Fruit fly (Drosophila melanogaster): ENCODE results near the gene Ets65A.

Gene Ets65A

DNA sequence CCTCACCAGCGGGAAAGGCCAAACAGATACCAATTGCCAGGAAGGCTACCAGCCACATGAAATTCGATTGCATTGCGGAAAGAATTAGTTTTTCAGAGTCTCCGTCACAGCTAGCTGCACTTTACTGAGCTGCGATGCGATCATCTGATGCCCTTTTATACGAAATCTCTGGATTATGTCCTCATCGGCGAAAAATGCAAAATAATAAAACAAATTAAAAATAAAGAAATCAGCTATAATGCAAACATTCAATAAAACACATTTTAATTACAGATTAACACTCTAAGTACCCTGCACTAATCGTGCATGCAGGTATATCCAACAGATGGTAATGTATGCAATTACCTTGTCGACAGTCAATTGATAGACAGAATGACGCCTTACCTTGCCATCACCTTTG, 34.6 kb downstream of the Ets65A start, which contains the start of gene Cpr65Au:
Gene Cpr65Au, minus strand, starts transcription at position 101 of the 400 bp plus-strand sequence.
- no peak for TF ChIP-seq CG7045 (GFP tag; optimal IDR thresholded peaks at IDR 0.05)
- TF ChIP-seq pad (GFP tag; optimal IDR thresholded peaks at IDR 0.05), result no peak
- TF ChIP-seq tj (GFP tag; optimal IDR thresholded peaks at IDR 0.05), result no peak
- TF ChIP-seq ovo (GFP tag; optimal IDR thresholded peaks at IDR 0.05), result no peak
- no peak for TF ChIP-seq Hr96 (GFP tag; optimal IDR thresholded peaks at IDR 0.05)
- no peak for TF ChIP-seq cic (GFP tag; optimal IDR thresholded peaks at IDR 0.05)
- no peak for TF ChIP-seq Crg-1 (GFP tag; optimal IDR thresholded peaks at IDR 0.05)
- TF ChIP-seq CG12768 (GFP tag; optimal IDR thresholded peaks at IDR 0.05), result no peak
- TF ChIP-seq kay (GFP tag; ENCODE audit: borderline replicate concordance), result no peak
- no peak for TF ChIP-seq bab1 (GFP tag; optimal IDR thresholded peaks at IDR 0.05)
- no peak for TF ChIP-seq CG1620 (GFP tag; optimal IDR thresholded peaks at IDR 0.05)
- TF ChIP-seq CG5204 (GFP tag; optimal IDR thresholded peaks at IDR 0.05), result no peak
- no peak for TF ChIP-seq CG11617 (GFP tag; optimal IDR thresholded peaks at IDR 0.05)
- TF ChIP-seq toe (GFP tag; optimal IDR thresholded peaks at IDR 0.05), result no peak
- no peak for TF ChIP-seq CG33017 (tag; optimal IDR thresholded peaks at IDR 0.05)
- TF ChIP-seq CG14711 (tag; optimal IDR thresholded peaks at IDR 0.05), result no peak
- no peak for TF ChIP-seq cnc (optimal IDR thresholded peaks at IDR 0.05)
- TF ChIP-seq Clk (GFP tag; optimal IDR thresholded peaks at IDR 0.05), result no peak

DNA sequence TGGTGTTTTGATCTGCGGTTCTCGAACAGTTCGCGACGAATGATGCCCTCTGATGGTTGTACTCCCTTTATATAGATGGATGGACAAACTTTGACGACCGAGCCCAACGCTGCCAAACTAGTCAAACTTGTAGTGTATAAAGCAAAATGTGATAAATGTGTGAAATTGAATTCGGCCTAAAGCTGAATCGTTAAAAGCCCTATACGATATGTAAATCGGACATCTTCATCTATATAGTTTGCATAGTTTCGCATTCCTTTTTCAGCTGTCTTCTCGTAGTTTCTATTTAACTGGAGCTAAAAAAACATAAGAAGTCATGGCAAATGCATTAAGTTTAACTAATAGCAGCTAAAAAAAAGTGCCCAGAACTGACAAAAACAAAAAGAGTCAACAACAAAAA, 36.1 kb downstream of the Ets65A start, which contains the start of gene Lcp65Ag2:
Gene Lcp65Ag2, minus strand, starts transcription at position 48 of the 400 bp plus-strand sequence.
- TF ChIP-seq CG1620 (GFP tag; optimal IDR thresholded peaks at IDR 0.05) (no peak), CG14711 (tag; optimal IDR thresholded peaks at IDR 0.05) (no peak), ovo (GFP tag; optimal IDR thresholded peaks at IDR 0.05) (no peak), CG11617 (GFP tag; optimal IDR thresholded peaks at IDR 0.05) (no peak), cic (GFP tag; optimal IDR thresholded peaks at IDR 0.05) (no peak), CG33017 (tag; optimal IDR thresholded peaks at IDR 0.05) (no peak), pad (GFP tag; optimal IDR thresholded peaks at IDR 0.05) (no peak), CG5204 (GFP tag; optimal IDR thresholded peaks at IDR 0.05) (no peak), Crg-1 (GFP tag; optimal IDR thresholded peaks at IDR 0.05) (no peak), tj (GFP tag; optimal IDR thresholded peaks at IDR 0.05) (no peak)

DNA sequence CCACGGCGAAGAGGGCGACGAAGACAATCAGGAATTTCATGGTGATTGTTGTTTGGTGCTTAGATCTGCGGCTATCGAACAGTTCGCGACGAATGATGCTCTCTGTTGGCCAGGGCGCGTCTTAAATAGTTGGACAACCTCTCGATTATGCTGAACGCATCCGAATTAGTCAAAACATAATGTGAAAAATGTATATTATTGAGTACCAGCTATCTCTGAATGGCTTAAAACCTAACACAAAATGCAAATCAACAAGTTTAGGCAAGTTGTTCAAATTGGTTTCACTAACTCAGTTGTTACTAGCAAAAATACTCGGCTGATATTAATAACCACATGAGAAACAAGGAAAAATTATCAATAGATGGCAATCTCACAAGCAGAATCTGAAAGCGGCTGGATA, 37.8 kb downstream of the Ets65A start, which contains the start of gene Lcp65Ag1:
Gene Lcp65Ag1, minus strand, starts transcription at position 101 of the 400 bp plus-strand sequence.
- TF ChIP-seq pad (GFP tag; optimal IDR thresholded peaks at IDR 0.05), result no peak
- no peak for TF ChIP-seq CG7101 (tag; optimal IDR thresholded peaks at IDR 0.05)
- no peak for TF ChIP-seq Mnt (GFP tag; optimal IDR thresholded peaks at IDR 0.05)
- TF ChIP-seq toe (GFP tag; optimal IDR thresholded peaks at IDR 0.05), result no peak
- no peak for TF ChIP-seq CG1620 (GFP tag; optimal IDR thresholded peaks at IDR 0.05)
- no peak for TF ChIP-seq ovo (GFP tag; optimal IDR thresholded peaks at IDR 0.05)
- no peak for TF ChIP-seq Crg-1 (GFP tag; optimal IDR thresholded peaks at IDR 0.05)
- TF ChIP-seq Hr96 (GFP tag; optimal IDR thresholded peaks at IDR 0.05), result no peak
- no peak for TF ChIP-seq CG7045 (GFP tag; optimal IDR thresholded peaks at IDR 0.05)
- no peak for TF ChIP-seq cic (GFP tag; optimal IDR thresholded peaks at IDR 0.05)
- TF ChIP-seq Clk (GFP tag; optimal IDR thresholded peaks at IDR 0.05), result no peak
- TF ChIP-seq CG12768 (GFP tag; optimal IDR thresholded peaks at IDR 0.05), result no peak
- TF ChIP-seq cnc (optimal IDR thresholded peaks at IDR 0.05), result no peak
- no peak for TF ChIP-seq CG14711 (tag; optimal IDR thresholded peaks at IDR 0.05)

DNA sequence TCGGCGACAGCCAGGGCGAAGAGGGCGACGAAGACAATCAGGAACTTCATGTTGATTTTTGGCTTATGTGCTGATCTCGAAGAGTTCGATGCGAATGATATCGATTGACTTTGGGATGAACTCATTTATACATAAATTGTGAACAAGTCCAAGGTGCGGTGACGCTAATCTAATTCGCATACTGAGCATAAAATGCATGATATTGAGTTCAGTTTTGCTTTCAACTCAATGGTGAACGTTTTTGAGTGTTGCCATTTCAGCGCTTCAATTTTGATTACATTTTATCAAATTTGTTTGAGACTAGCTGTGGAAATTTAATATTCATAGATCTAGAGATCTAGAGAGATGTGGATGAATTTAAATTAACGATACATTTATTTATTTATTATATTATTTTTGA, 39.3 kb downstream of the Ets65A start, which contains the start of gene Lcp65Af:
Gene Lcp65Af, minus strand, starts transcription at position 101 of the 400 bp plus-strand sequence.
- TF ChIP-seq Mnt (GFP tag; optimal IDR thresholded peaks at IDR 0.05) (no peak), CG33017 (tag; optimal IDR thresholded peaks at IDR 0.05) (no peak), CG14711 (tag; optimal IDR thresholded peaks at IDR 0.05) (no peak), cnc (optimal IDR thresholded peaks at IDR 0.05) (no peak), pad (GFP tag; optimal IDR thresholded peaks at IDR 0.05) (no peak), CG7101 (tag; optimal IDR thresholded peaks at IDR 0.05) (no peak), ovo (GFP tag; optimal IDR thresholded peaks at IDR 0.05) (no peak), Clk (GFP tag; optimal IDR thresholded peaks at IDR 0.05) (no peak), cic (GFP tag; optimal IDR thresholded peaks at IDR 0.05) (no peak), toe (GFP tag; optimal IDR thresholded peaks at IDR 0.05) (no peak), Hr96 (GFP tag; optimal IDR thresholded peaks at IDR 0.05) (no peak), CG7045 (GFP tag; optimal IDR thresholded peaks at IDR 0.05) (no peak), bab1 (GFP tag; optimal IDR thresholded peaks at IDR 0.05) (no peak), tj (GFP tag; optimal IDR thresholded peaks at IDR 0.05) (no peak), CG1620 (GFP tag; optimal IDR thresholded peaks at IDR 0.05) (no peak), CG11617 (GFP tag; optimal IDR thresholded peaks at IDR 0.05) (no peak), kay (GFP tag; ENCODE audit: borderline replicate concordance) (no peak)

DNA sequence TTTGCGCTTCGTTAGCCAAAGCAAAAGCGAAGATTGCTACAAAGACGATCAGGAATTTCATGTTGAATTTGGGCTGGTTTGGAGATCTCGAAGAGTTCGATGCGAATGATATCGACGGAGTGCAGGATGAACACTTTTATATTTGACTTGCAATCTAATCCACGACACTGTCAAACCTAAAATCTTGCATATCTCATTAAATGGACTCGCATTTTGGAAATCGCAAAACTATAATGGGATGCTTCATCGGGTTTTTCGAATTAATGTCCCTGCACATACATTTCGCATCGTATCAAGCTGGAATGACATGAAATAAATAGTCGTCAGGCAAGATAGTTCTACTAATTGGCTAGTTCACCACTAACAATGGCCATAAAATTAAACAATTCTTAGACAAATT, 40.6 kb downstream of the Ets65A start, which contains the start of gene Lcp65Ae:
Gene Lcp65Ae, minus strand, starts transcription at position 101 of the 400 bp plus-strand sequence.
- TF ChIP-seq cnc (optimal IDR thresholded peaks at IDR 0.05), result no peak
- no peak for TF ChIP-seq Hr96 (GFP tag; optimal IDR thresholded peaks at IDR 0.05)
- TF ChIP-seq kay (GFP tag; ENCODE audit: borderline replicate concordance), result no peak
- TF ChIP-seq tj (GFP tag; optimal IDR thresholded peaks at IDR 0.05), result no peak
- TF ChIP-seq CG14711 (tag; optimal IDR thresholded peaks at IDR 0.05), result no peak
- no peak for TF ChIP-seq pad (GFP tag; optimal IDR thresholded peaks at IDR 0.05)
- TF ChIP-seq Clk (GFP tag; optimal IDR thresholded peaks at IDR 0.05), result no peak
- no peak for TF ChIP-seq Mnt (GFP tag; optimal IDR thresholded peaks at IDR 0.05)
- no peak for TF ChIP-seq CG7045 (GFP tag; optimal IDR thresholded peaks at IDR 0.05)
- no peak for TF ChIP-seq CG11617 (GFP tag; optimal IDR thresholded peaks at IDR 0.05)

DNA sequence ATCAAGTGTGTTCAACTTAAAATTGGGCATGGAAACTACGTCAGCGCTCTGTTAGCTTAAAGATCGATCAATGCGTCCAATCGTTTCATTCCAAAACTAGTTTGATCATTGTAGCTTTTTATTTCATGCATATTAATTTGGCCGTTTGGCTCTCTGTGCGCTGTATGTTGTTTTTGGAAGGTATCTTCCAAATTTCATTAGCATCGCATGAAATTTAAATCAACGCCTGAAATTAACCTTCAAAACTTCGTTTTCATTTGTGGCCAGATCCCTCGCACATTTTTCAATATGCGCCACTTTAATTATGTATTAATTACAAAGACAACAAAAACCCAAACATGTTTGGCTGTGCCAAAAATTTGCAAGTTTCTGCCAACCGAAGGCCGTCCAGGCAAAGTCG, 41.2 kb downstream of the Ets65A start:
- no peak for TF ChIP-seq CG7045 (GFP tag; optimal IDR thresholded peaks at IDR 0.05)

Data from whole organism, adult.